Worm (Caenorhabditis elegans) whole organism, L2 larva: ENCODE results near the gene W09C2.9.

Experiments used
- C34F6.9 ChIP-seq: fragments of 150-350 bp; optimal IDR thresholded peaks from 2 replicates; lab custom pipeline; 2014; ENCODE audit warnings: missing biosample characterization, missing genetic modification characterization
- F13H6.1 ChIP-seq: sonication (generic microtip); optimal IDR thresholded peaks from 2 replicates; lab custom pipeline; 2016; ENCODE audit warnings: missing genetic modification characterization, missing compliant biosample characterization
- R02D3.7 ChIP-seq: fragments of 150-350 bp; optimal IDR thresholded peaks from 2 replicates; lab custom pipeline; 2014; ENCODE audit warnings: missing biosample characterization, missing genetic modification characterization
- Y55F3AM.14 ChIP-seq: fragments of 200-800 bp; sonication (Bioruptor generic); optimal IDR thresholded peaks from 2 replicates; lab custom pipeline; 2018; ENCODE audit warnings: mild to moderate bottlenecking, missing genetic modification characterization, missing compliant biosample characterization
- blmp-1 ChIP-seq: sonication (generic microtip); optimal IDR thresholded peaks from 2 replicates; lab custom pipeline; 2017; ENCODE audit warnings: missing genetic modification characterization, mild to moderate bottlenecking, missing compliant biosample characterization, antibody characterized with exemption, moderate library complexity; ENCODE audit not compliant: insufficient read depth
- ceh-16 ChIP-seq: fragments of 150-350 bp; optimal IDR thresholded peaks from 2 replicates; lab custom pipeline; 2014; ENCODE audit warnings: missing biosample characterization, missing genetic modification characterization
- ceh-82 ChIP-seq: fragments of 150-350 bp; optimal IDR thresholded peaks from 2 replicates; lab custom pipeline; 2014; ENCODE audit warnings: missing biosample characterization, missing genetic modification characterization
- crh-2 ChIP-seq: sonication (generic microtip); optimal IDR thresholded peaks from 2 replicates; lab custom pipeline; 2017; ENCODE audit warnings: missing biosample characterization, missing genetic modification characterization
- dmd-4 ChIP-seq: sonication (generic microtip); optimal IDR thresholded peaks from 2 replicates; lab custom pipeline; 2017; ENCODE audit warnings: missing biosample characterization, missing genetic modification characterization
- elt-1 ChIP-seq: fragments of 150-350 bp; optimal IDR thresholded peaks from 2 replicates; lab custom pipeline; 2014; ENCODE audit warnings: missing biosample characterization, missing genetic modification characterization
- elt-3 ChIP-seq: sonication (generic microtip); optimal IDR thresholded peaks from 2 replicates; lab custom pipeline; 2017; ENCODE audit warnings: missing biosample characterization, missing genetic modification characterization
- fos-1 ChIP-seq: fragments of 150-350 bp; optimal IDR thresholded peaks from 2 replicates; lab custom pipeline; 2014; ENCODE audit warnings: missing biosample characterization, missing genetic modification characterization
- gmeb-1 ChIP-seq: fragments of 150-350 bp; optimal IDR thresholded peaks from 2 replicates; lab custom pipeline; 2014; ENCODE audit warnings: missing biosample characterization, missing genetic modification characterization
- lin-11 ChIP-seq: fragments of 150-350 bp; sonication (generic microtip); optimal IDR thresholded peaks from 2 replicates; lab custom pipeline; 2014; ENCODE audit warnings: missing biosample characterization, missing genetic modification characterization, inconsistent platforms, mixed read lengths
- lin-13 ChIP-seq: fragments of 150-350 bp; optimal IDR thresholded peaks from 2 replicates; lab custom pipeline; 2014; ENCODE audit warnings: missing biosample characterization, missing genetic modification reagents, missing genetic modification characterization
- lin-39 ChIP-seq: fragments of 150-350 bp; optimal IDR thresholded peaks from 2 replicates; lab custom pipeline; 2014; ENCODE audit warnings: missing biosample characterization, missing genetic modification reagents, missing genetic modification characterization
- lsy-2 ChIP-seq, 2 experiments: fragments of 150-350 bp in 1 of 2; sonication (generic microtip) in 1 of 2; optimal IDR thresholded peaks; 2 replicates each; lab custom pipeline; 2014 to 2017; ENCODE audit warnings: missing biosample characterization in 2 of 2, missing genetic modification characterization in 2 of 2
- mab-5 ChIP-seq: fragments of 150-350 bp; optimal IDR thresholded peaks from 2 replicates; lab custom pipeline; 2014; ENCODE audit warnings: missing biosample characterization, missing genetic modification characterization
- mbf-1 ChIP-seq: sonication (generic microtip); optimal IDR thresholded peaks from 2 replicates; lab custom pipeline; 2017; ENCODE audit warnings: missing biosample characterization, missing genetic modification characterization
- mdl-1 ChIP-seq, 2 experiments: fragments of 150-350 bp in 1 of 2; sonication (generic microtip) in 1 of 2; optimal IDR thresholded peaks; 2 replicates each; lab custom pipeline; 2017; ENCODE audit warnings: missing biosample characterization in 2 of 2, missing genetic modification characterization in 2 of 2
- nhr-10 ChIP-seq: sonication (generic microtip); optimal IDR thresholded peaks from 2 replicates; lab custom pipeline; 2017; ENCODE audit warnings: missing biosample characterization, missing genetic modification characterization
- nhr-11 ChIP-seq: fragments of 150-350 bp; optimal IDR thresholded peaks from 2 replicates; lab custom pipeline; 2014; ENCODE audit warnings: missing biosample characterization, missing genetic modification characterization
- nhr-129 ChIP-seq: fragments of 150-350 bp; optimal IDR thresholded peaks from 2 replicates; lab custom pipeline; 2014; ENCODE audit warnings: missing biosample characterization, missing genetic modification characterization
- nhr-21 ChIP-seq: fragments of 150-350 bp; optimal IDR thresholded peaks from 2 replicates; lab custom pipeline; 2014; ENCODE audit warnings: missing biosample characterization, missing genetic modification characterization
- nhr-237 ChIP-seq: fragments of 150-350 bp; optimal IDR thresholded peaks from 2 replicates; lab custom pipeline; 2014; ENCODE audit warnings: missing biosample characterization, missing genetic modification characterization
- sma-3 ChIP-seq: sonication (generic microtip); optimal IDR thresholded peaks from 2 replicates; lab custom pipeline; 2016; ENCODE audit warnings: missing genetic modification reagents, missing genetic modification characterization, missing compliant biosample characterization
- sma-9 ChIP-seq, 2 experiments: fragments of 150-350 bp in 1 of 2; sonication (generic microtip) in 1 of 2; optimal IDR thresholded peaks; 2 replicates each; lab custom pipeline; 2014 to 2016; ENCODE audit warnings: missing genetic modification characterization in 2 of 2, mild to moderate bottlenecking in 1 of 2, missing biosample characterization in 1 of 2, missing compliant biosample characterization in 1 of 2, missing genetic modification reagents in 1 of 2, moderate library complexity in 1 of 2
- snpc-4 ChIP-seq: fragments of 150-350 bp; optimal IDR thresholded peaks from 2 replicates; lab custom pipeline; 2014; ENCODE audit warnings: missing biosample characterization, missing genetic modification characterization
- unc-55 ChIP-seq: fragments of 150-350 bp; sonication (generic microtip); optimal IDR thresholded peaks from 3 replicates; lab custom pipeline; 2014; ENCODE audit warnings: missing biosample characterization, missing genetic modification reagents, missing genetic modification characterization
- unc-62 ChIP-seq: fragments of 150-350 bp; optimal IDR thresholded peaks from 2 replicates; lab custom pipeline; 2014; ENCODE audit warnings: missing biosample characterization, missing genetic modification reagents, missing genetic modification characterization
- ztf-1 ChIP-seq: fragments of 200-800 bp; sonication (Bioruptor generic); conservative IDR thresholded peaks from 2 replicates; pipeline ENCODE4 v1.3.6; 2022; ENCODE audit warnings: missing genetic modification characterization, missing compliant biosample characterization
- ztf-11 ChIP-seq: sonication (generic microtip); optimal IDR thresholded peaks from 2 replicates; lab custom pipeline; 2017; ENCODE audit warnings: missing biosample characterization, missing genetic modification characterization
- ztf-4 ChIP-seq: fragments of 150-350 bp; optimal IDR thresholded peaks from 2 replicates; lab custom pipeline; 2014; ENCODE audit warnings: missing biosample characterization, missing genetic modification characterization

Gene W09C2.9

ce11 chrIV:9647789-9648361 lies 24.7 kb upstream of the W09C2.9 start, which contains the start of gene amph-1:
Gene amph-1 (minus strand): TSS chrIV:9647873.
- TF ChIP-seq blmp-1 (tag; lab: Kevin White, UChicago) (peak; percentile 50), unc-55 (GFP tag; lab: Kevin White, UChicago) (peak; percentile 48), sma-3 (GFP tag; lab: Kevin White, UChicago) (peak; percentile 1), crh-2 (tag; lab: Kevin White, UChicago) (peak; percentile 78), lin-11 (tag; lab: Kevin White, UChicago) (no peak), C34F6.9 (peak; percentile 81), F13H6.1 (tag; lab: Kevin White, UChicago) (peak; percentile 42), snpc-4 (no peak), nhr-21 (tag; lab: Kevin White, UChicago) (peak; percentile 2), gmeb-1 (tag; lab: Kevin White, UChicago) (no peak), sma-9 (GFP tag; optimal IDR thresholded peaks at IDR 0.05; lab: Kevin White, UChicago) (peak; percentile 51), sma-9 (tag; optimal IDR thresholded peaks at IDR 0.05; lab: Kevin White, UChicago) (no peak), fos-1 (tag; lab: Kevin White, UChicago) (peak; percentile 54), nhr-129 (tag; lab: Kevin White, UChicago) (peak; percentile 31), lsy-2 (tag; optimal IDR thresholded peaks at IDR 0.05; lab: Kevin White, UChicago) (peak in 1 of 2 experiments; percentile 41)

DNA sequence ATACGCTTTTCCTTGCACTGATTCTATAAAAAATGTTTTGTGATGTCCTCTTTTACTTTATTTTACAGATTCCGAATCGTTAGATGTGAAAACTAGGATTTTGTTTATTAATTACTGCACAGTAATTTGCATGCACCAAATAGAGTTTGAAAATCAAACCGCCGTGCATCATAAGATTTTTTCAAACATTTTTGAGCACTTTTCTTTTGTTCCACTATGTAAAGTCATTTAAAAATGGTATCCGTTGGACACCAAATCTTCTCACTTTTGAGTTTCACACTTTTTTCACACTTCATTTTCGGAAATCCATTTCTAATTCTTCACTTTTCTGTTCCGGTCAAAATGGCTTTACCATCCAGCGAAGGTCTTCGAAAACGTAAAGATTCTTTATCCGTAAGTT lies 20.0 kb upstream of the W09C2.9 start, which contains the start of gene degl-2:
TSS of gene degl-2 (plus strand) at position 301 of the 400 bp plus-strand sequence.
- TF ChIP-seq ceh-16 (tag; lab: Kevin White, UChicago) (no peak), unc-62 (no peak), unc-55 (GFP tag; lab: Kevin White, UChicago) (no peak), nhr-21 (tag; lab: Kevin White, UChicago) (no peak), nhr-11 (tag; lab: Kevin White, UChicago) (no peak)

- TF ChIP-seq mdl-1 (tag; optimal IDR thresholded peaks at IDR 0.05; lab: Kevin White, UChicago) = no peak
- no peak for TF ChIP-seq nhr-10 (tag; lab: Kevin White, UChicago)
- TF ChIP-seq ztf-1 (GFP tag; lab: Robert Waterston, UW) = no peak
- no peak for TF ChIP-seq mab-5 (tag; lab: Kevin White, UChicago)
- TF ChIP-seq dmd-4 (tag; lab: Kevin White, UChicago) = no peak
- no peak for TF ChIP-seq Y55F3AM.14
- TF ChIP-seq crh-2 (tag; lab: Kevin White, UChicago) = no peak
Measured at ce11 chrIV:9641925-9642324, 18.8 kb upstream of the W09C2.9 start, which contains the start of gene del-2. Gene del-2 (minus strand): TSS chrIV:9642025.

DNA sequence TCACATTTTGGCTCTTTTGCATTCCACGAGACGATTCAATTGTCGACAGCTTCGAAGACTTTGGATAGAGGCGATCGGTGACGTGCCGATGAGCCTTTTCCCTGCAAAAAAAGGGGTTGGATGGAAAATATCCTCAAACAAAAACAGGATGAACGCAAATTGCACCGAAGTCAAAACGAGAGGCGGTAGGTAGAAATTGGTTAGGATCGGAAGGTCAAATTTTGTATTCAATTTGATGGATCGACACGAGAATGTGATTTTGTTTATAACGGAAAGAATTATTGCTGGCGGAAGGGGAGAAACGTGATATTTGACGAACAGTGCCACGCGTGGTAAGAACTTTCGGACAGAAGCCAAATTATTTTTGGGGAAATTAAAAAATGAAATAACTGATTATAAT lies 11.7 kb upstream of the W09C2.9 start, which contains the start of gene mca-1:
TSS of gene mca-1 (minus strand) at position 101 of the 400 bp plus-strand sequence.
- TF ChIP-seq elt-1 (tag; lab: Kevin White, UChicago) (no peak), unc-55 (GFP tag; lab: Kevin White, UChicago) (no peak), crh-2 (tag; lab: Kevin White, UChicago) (no peak), mbf-1 (no peak), fos-1 (tag; lab: Kevin White, UChicago) (no peak), nhr-237 (no peak), nhr-129 (tag; lab: Kevin White, UChicago) (no peak), lin-39 (no peak), blmp-1 (tag; lab: Kevin White, UChicago) (no peak), R02D3.7 (no peak), lin-13 (GFP tag; lab: Kevin White, UChicago) (no peak), ceh-16 (tag; lab: Kevin White, UChicago) (no peak), elt-3 (no peak), snpc-4 (no peak), ceh-82 (tag; lab: Kevin White, UChicago) (no peak), dmd-4 (tag; lab: Kevin White, UChicago) (no peak), gmeb-1 (tag; lab: Kevin White, UChicago) (no peak), ztf-11 (tag; lab: Kevin White, UChicago) (no peak), ztf-4 (tag; lab: Kevin White, UChicago) (no peak), nhr-10 (tag; lab: Kevin White, UChicago) (no peak)
- TF ChIP-seq, all 48 proteins: peak for 0
